Fruit fly (Drosophila melanogaster) whole organism, embryonic: ENCODE results near the gene CG14820.

ENCODE experiments used
- CG10543 ChIP-seq: fragments of 200-800 bp; sonication (Bioruptor generic); optimal IDR thresholded peaks from 3 replicates; lab custom pipeline; 2017; ENCODE audit warnings: missing biosample characterization, mild to moderate bottlenecking, missing genetic modification characterization, moderate library complexity
- CG10654 ChIP-seq: fragments of 200-800 bp; sonication (Bioruptor generic); optimal IDR thresholded peaks from 2 replicates; lab custom pipeline; 2016; ENCODE audit warnings: missing biosample characterization, missing genetic modification characterization
- CG11085 ChIP-seq: fragments of 200-800 bp; sonication (Bioruptor generic); IDR thresholded peaks from 2 replicates; pipeline ENCODE4 v1.3.6; 2022; ENCODE audit warnings: missing biosample characterization, missing genetic modification characterization
- CG12942 ChIP-seq: fragments of 200-800 bp; sonication (Bioruptor generic); optimal IDR thresholded peaks from 3 replicates; lab custom pipeline; 2016; ENCODE audit warnings: missing biosample characterization, missing genetic modification characterization
- CG14860 ChIP-seq: fragments of 200-800 bp; sonication (Bioruptor generic); IDR thresholded peaks from 3 replicates; pipeline ENCODE4 v1.3.6; 2022; ENCODE audit warnings: missing biosample characterization, missing genetic modification characterization; ENCODE audit not compliant: partially characterized antibody
- CG1603 ChIP-seq: fragments of 200-800 bp; sonication (Bioruptor generic); optimal IDR thresholded peaks from 2 replicates; lab custom pipeline; 2019; ENCODE audit warnings: missing biosample characterization, mild to moderate bottlenecking, missing genetic modification characterization, moderate library complexity
- CG17829 ChIP-seq: fragments of 200-800 bp; optimal IDR thresholded peaks from 2 replicates; lab custom pipeline; 2019; ENCODE audit warnings: missing biosample characterization, mild to moderate bottlenecking, missing genetic modification characterization, moderate library complexity
- CG2202 ChIP-seq: fragments of 200-800 bp; sonication (Bioruptor generic); optimal IDR thresholded peaks from 2 replicates; lab custom pipeline; 2018; ENCODE audit warnings: missing biosample characterization, mild to moderate bottlenecking, missing genetic modification characterization
- CG2889 ChIP-seq: fragments of 200-800 bp; sonication (Bioruptor generic); IDR thresholded peaks from 3 replicates; pipeline ENCODE4 v1.3.6; 2022; ENCODE audit warnings: missing biosample characterization, missing genetic modification characterization
- CG31224 ChIP-seq: fragments of 200-800 bp; sonication (Bioruptor generic); IDR thresholded peaks from 2 replicates; pipeline ENCODE4 v1.3.6; 2022; ENCODE audit warnings: missing biosample characterization, missing genetic modification characterization
- CG3847 ChIP-seq: fragments of 200-800 bp; sonication (Bioruptor generic); IDR thresholded peaks from 2 replicates; pipeline ENCODE4 v1.3.6; 2022; ENCODE audit warnings: missing biosample characterization, missing genetic modification characterization
- CG4820 ChIP-seq: fragments of 200-800 bp; sonication (Bioruptor generic); optimal IDR thresholded peaks from 3 replicates; lab custom pipeline; 2016; ENCODE audit warnings: missing biosample characterization, missing genetic modification characterization
- CG4854 ChIP-seq: fragments of 200-800 bp; sonication (Bioruptor generic); optimal IDR thresholded peaks from 2 replicates; lab custom pipeline; 2016; ENCODE audit warnings: missing biosample characterization, missing genetic modification characterization, inconsistent platforms
- CG6765 ChIP-seq: fragments of 200-800 bp; sonication (Bioruptor generic); optimal IDR thresholded peaks from 3 replicates; lab custom pipeline; 2017; ENCODE audit warnings: missing biosample characterization, mild to moderate bottlenecking, missing genetic modification characterization
- CrebB ChIP-seq: fragments of 200-800 bp; sonication (Bioruptor generic); optimal IDR thresholded peaks from 3 replicates; lab custom pipeline; 2018; ENCODE audit warnings: missing biosample characterization, mild to moderate bottlenecking, missing genetic modification characterization
- D19B ChIP-seq: fragments of 200-800 bp; sonication (Bioruptor generic); optimal IDR thresholded peaks from 2 replicates; lab custom pipeline; 2017; ENCODE audit warnings: missing biosample characterization, mild to moderate bottlenecking, missing genetic modification characterization
- Elba2 ChIP-seq: fragments of 200-800 bp; sonication (Bioruptor generic); optimal IDR thresholded peaks from 3 replicates; lab custom pipeline; 2016; ENCODE audit warnings: missing biosample characterization, missing genetic modification characterization
- Gsc ChIP-seq: fragments of 200-800 bp; sonication (Bioruptor generic); IDR thresholded peaks from 2 replicates; pipeline ENCODE4 v1.3.6; 2022; ENCODE audit warnings: missing biosample characterization, missing genetic modification characterization
- Hr78 ChIP-seq, 2 experiments: fragments of 200-800 bp in 1 of 2; fragments of >200 bp in 1 of 2; sonication (Bioruptor generic) in 1 of 2; optimal IDR thresholded peaks; 2 replicates each; lab custom pipeline; 2017 to 2019; ENCODE audit warnings: missing biosample characterization in 2 of 2, missing genetic modification characterization in 2 of 2, mild to moderate bottlenecking in 1 of 2, moderate library complexity in 1 of 2
- Mad ChIP-seq: fragments of 200-800 bp; sonication (Bioruptor generic); optimal IDR thresholded peaks from 2 replicates; lab custom pipeline; 2016; ENCODE audit warnings: missing biosample characterization, missing genetic modification characterization
- Med ChIP-seq: fragments of 200-800 bp; sonication (Bioruptor generic); peaks from one replicate; lab custom pipeline; 2016; ENCODE audit warnings: missing biosample characterization, missing genetic modification characterization, mild to moderate bottlenecking, inconsistent platforms, moderate library complexity
- Mes4 ChIP-seq: fragments of 200-800 bp; sonication (Bioruptor generic); optimal IDR thresholded peaks from 2 replicates; lab custom pipeline; 2016; ENCODE audit warnings: missing biosample characterization, missing genetic modification characterization
- Neu2 ChIP-seq: fragments of 200-800 bp; sonication (Bioruptor generic); optimal IDR thresholded peaks from 3 replicates; lab custom pipeline; 2016; ENCODE audit warnings: missing biosample characterization, missing genetic modification characterization, borderline replicate concordance
- NfI ChIP-seq: fragments of 200-800 bp; sonication (Bioruptor generic); optimal IDR thresholded peaks from 3 replicates; lab custom pipeline; 2018; ENCODE audit warnings: missing biosample characterization, mild to moderate bottlenecking, missing genetic modification characterization, moderate library complexity
- Optix ChIP-seq: fragments of 200-800 bp; sonication (Bioruptor generic); IDR thresholded peaks from 3 replicates; pipeline ENCODE4 v1.3.6; 2022; ENCODE audit warnings: missing biosample characterization, missing genetic modification characterization
- Sry-β ChIP-seq: fragments of 200-800 bp; sonication (Bioruptor generic); optimal IDR thresholded peaks from 2 replicates; lab custom pipeline; 2018; ENCODE audit warnings: missing biosample characterization, mild to moderate bottlenecking, missing genetic modification characterization, moderate library complexity
- al ChIP-seq: fragments of 200-800 bp; sonication (Bioruptor generic); IDR thresholded peaks from 2 replicates; pipeline ENCODE4 v1.3.6; 2022; ENCODE audit warnings: missing biosample characterization, missing genetic modification characterization
- bbx ChIP-seq: fragments of 200-800 bp; sonication (Bioruptor generic); IDR thresholded peaks from 2 replicates; pipeline ENCODE4 v1.3.6; 2022; ENCODE audit warnings: missing biosample characterization, missing genetic modification characterization; ENCODE audit not compliant: partially characterized antibody
- bcd ChIP-seq: fragments of 200-800 bp; sonication (Bioruptor generic); optimal IDR thresholded peaks from 2 replicates; lab custom pipeline; 2017; ENCODE audit warnings: missing biosample characterization, mild to moderate bottlenecking, missing genetic modification characterization
- br ChIP-seq: fragments of >200 bp; optimal IDR thresholded peaks from 2 replicates; lab custom pipeline; 2017
- bsh ChIP-seq, 2 experiments: fragments of 200-800 bp; sonication (Bioruptor generic); optimal IDR thresholded peaks; 2 replicates each; lab custom pipeline; 2017 to 2018; ENCODE audit warnings: mild to moderate bottlenecking in 2 of 2, missing biosample characterization in 2 of 2, missing genetic modification characterization in 2 of 2, moderate library complexity in 1 of 2
- cg ChIP-seq: fragments of 200-800 bp; sonication (Bioruptor generic); optimal IDR thresholded peaks from 3 replicates; lab custom pipeline; 2019; ENCODE audit warnings: missing biosample characterization, mild to moderate bottlenecking, missing genetic modification characterization, moderate library complexity
- ci ChIP-seq: fragments of 200-800 bp; sonication (Bioruptor generic); IDR thresholded peaks from 3 replicates; pipeline ENCODE4 v1.3.6; 2022; ENCODE audit warnings: missing biosample characterization, missing genetic modification characterization
- fd102C ChIP-seq: fragments of 200-800 bp; sonication (Bioruptor generic); optimal IDR thresholded peaks from 2 replicates; lab custom pipeline; 2018; ENCODE audit warnings: missing biosample characterization, mild to moderate bottlenecking, missing genetic modification characterization, moderate library complexity
- grn ChIP-seq: fragments of 200-800 bp; sonication (Bioruptor generic); optimal IDR thresholded peaks from 3 replicates; lab custom pipeline; 2017; ENCODE audit warnings: missing biosample characterization, missing genetic modification characterization
- gsb ChIP-seq: fragments of 200-800 bp; sonication (Bioruptor generic); IDR thresholded peaks from 2 replicates; pipeline ENCODE4 v1.3.6; 2022; ENCODE audit warnings: missing biosample characterization, missing genetic modification characterization
- gt ChIP-seq: fragments of 200-800 bp; sonication (Bioruptor generic); IDR thresholded peaks from 2 replicates; pipeline ENCODE4 v1.3.6; 2022; ENCODE audit warnings: missing biosample characterization, missing genetic modification characterization
- hth ChIP-seq: fragments of >200 bp; optimal IDR thresholded peaks from 2 replicates; lab custom pipeline; 2017; ENCODE audit warnings: inconsistent platforms
- ind ChIP-seq: fragments of 200-800 bp; sonication (Bioruptor generic); optimal IDR thresholded peaks from 3 replicates; lab custom pipeline; 2016; ENCODE audit warnings: missing biosample characterization, missing genetic modification characterization
- jumu ChIP-seq: fragments of 200-800 bp; sonication (Bioruptor generic); optimal IDR thresholded peaks from 3 replicates; lab custom pipeline; 2016; ENCODE audit warnings: missing biosample characterization, missing genetic modification characterization
- ken ChIP-seq: fragments of 200-800 bp; sonication (Bioruptor generic); IDR thresholded peaks from 3 replicates; pipeline ENCODE4 v1.3.6; 2022; ENCODE audit warnings: missing biosample characterization, missing genetic modification characterization
- lola ChIP-seq, 3 experiments: fragments of >200 bp in 2 of 3; fragments of 200-800 bp in 1 of 3; sonication (Bioruptor generic) in 1 of 3; optimal IDR thresholded peaks; 2 replicates each; lab custom pipeline; 2017 to 2019; ENCODE audit warnings: missing biosample characterization in 3 of 3, missing genetic modification characterization in 3 of 3, mild to moderate bottlenecking in 1 of 3, moderate library complexity in 1 of 3
- oc ChIP-seq: fragments of 200-800 bp; sonication (Bioruptor generic); optimal IDR thresholded peaks from 2 replicates; lab custom pipeline; 2018; ENCODE audit warnings: missing biosample characterization, mild to moderate bottlenecking, missing genetic modification characterization, moderate library complexity
- pb ChIP-seq: fragments of 200-800 bp; sonication (Bioruptor generic); optimal IDR thresholded peaks from 3 replicates; lab custom pipeline; 2016; ENCODE audit warnings: missing biosample characterization, missing genetic modification characterization
- ranshi ChIP-seq: fragments of 200-800 bp; sonication (Bioruptor generic); IDR thresholded peaks from 2 replicates; pipeline ENCODE4 v1.3.6; 2022; ENCODE audit warnings: missing biosample characterization, missing genetic modification characterization
- rib ChIP-seq: fragments of 200-800 bp; sonication (Bioruptor generic); IDR thresholded peaks from 2 replicates; pipeline ENCODE4 v1.3.6; 2022; ENCODE audit warnings: missing biosample characterization, missing genetic modification characterization
- stwl ChIP-seq: fragments of 200-800 bp; sonication (Bioruptor generic); optimal IDR thresholded peaks from 3 replicates; lab custom pipeline; 2018; ENCODE audit warnings: missing biosample characterization, mild to moderate bottlenecking, missing genetic modification characterization, moderate library complexity
- tll ChIP-seq, 2 experiments: fragments of 200-800 bp in 1 of 2; fragments of >200 bp in 1 of 2; sonication (Bioruptor generic) in 1 of 2; optimal IDR thresholded peaks; 2 replicates each; lab custom pipeline; 2017 to 2019; ENCODE audit warnings: missing biosample characterization in 2 of 2, missing genetic modification characterization in 2 of 2, mild to moderate bottlenecking in 1 of 2, moderate library complexity in 1 of 2
- unpg ChIP-seq: fragments of 200-800 bp; sonication (Bioruptor generic); optimal IDR thresholded peaks from 3 replicates; lab custom pipeline; 2018; ENCODE audit warnings: missing biosample characterization, mild to moderate bottlenecking, missing genetic modification characterization, moderate library complexity

Gene CG14820

dm6 chr3L:6979387-6980249 lies 46.9 kb downstream of the CG14820 start, which contains the start of gene Galphai (continued):
- TF ChIP-seq Hr78 (GFP tag; optimal IDR thresholded peaks at IDR 0.05; lab: Kevin White, UChicago) (peak in 1 of 2 experiments; percentile 69), grn (GFP tag; lab: Kevin White, UChicago) (peak; percentile 49), Med (peak; percentile 95), oc (tag; lab: Kevin White, UChicago) (no peak), al (GFP tag; lab: Robert Waterston, UW) (0 out of 2 replicates have a peak, but pooled peaks have one; percentile 4), CG6765 (GFP tag; lab: Kevin White, UChicago) (no peak), CG14860 (no peak), CG17829 (tag; lab: Kevin White, UChicago) (peak; percentile 67), pb (GFP tag; lab: Kevin White, UChicago) (peak; percentile 38), CG2889 (no peak), CG12942 (GFP tag; lab: Kevin White, UChicago) (peak; percentile 50), NfI (no peak), CG31224 (no peak), Optix (GFP tag; lab: Robert Waterston, UW) (no peak), stwl (peak; percentile 86), ind (GFP tag; lab: Kevin White, UChicago) (no peak), ken (GFP tag; lab: Robert Waterston, UW) (peak; percentile 59; the same call in 1 of the 3 replicates), CG4820 (GFP tag; lab: Kevin White, UChicago) (peak; percentile 11), jumu (GFP tag; lab: Kevin White, UChicago) (peak; percentile 75), cg (GFP tag; lab: Kevin White, UChicago) (peak; percentile 88), bcd (GFP tag; lab: Kevin White, UChicago) (peak; percentile 1), ci (GFP tag; lab: Robert Waterston, UW) (peak; percentile 77; the same call in 2 of the 3 replicates), CG3847 (peak; percentile 93), gsb (no peak), CG1603 (tag; lab: Kevin White, UChicago) (peak; percentile 96), hth (lab: Kevin White, UChicago) (no peak), fd102C (no peak), CG10543 (GFP tag; lab: Kevin White, UChicago) (peak; percentile 13), br (no peak), Mad (peak; percentile 59), unpg (GFP tag; lab: Kevin White, UChicago) (no peak), Neu2 (GFP tag; lab: Kevin White, UChicago) (no peak), lola (GFP tag; optimal IDR thresholded peaks at IDR 0.05; lab: Kevin White, UChicago) (no peak), CrebB (tag; lab: Kevin White, UChicago) (peak; percentile 57), tll (GFP tag; optimal IDR thresholded peaks at IDR 0.05; lab: Kevin White, UChicago) (no peak), Gsc (GFP tag; lab: Robert Waterston, UW) (no peak), bbx (GFP tag; lab: Robert Waterston, UW) (peak; percentile 43), CG4854 (GFP tag; lab: Kevin White, UChicago) (no peak), bsh (GFP tag; optimal IDR thresholded peaks at IDR 0.05; lab: Kevin White, UChicago) (no peak), CG10654 (GFP tag; lab: Kevin White, UChicago) (no peak), Mes4 (GFP tag; lab: Kevin White, UChicago) (peak; percentile 27), ranshi (GFP tag; lab: Robert Waterston, UW) (no peak), gt (GFP tag; lab: Robert Waterston, UW) (no peak), Sry-β (GFP tag; lab: Kevin White, UChicago) (no peak), CG11085 (no peak), CG2202 (tag; lab: Kevin White, UChicago) (no peak), rib (GFP tag; lab: Robert Waterston, UW) (peak; percentile 49), Elba2 (GFP tag; lab: Kevin White, UChicago) (no peak), D19B (no peak)
